Worm (Caenorhabditis elegans) whole organism, L2 larva: ENCODE data around the gene C09E8.1.

ENCODE experiments used
- C34F6.9 ChIP-seq: fragments of 150-350 bp; optimal IDR thresholded peaks from 2 replicates; lab custom pipeline; 2014; ENCODE audit warnings: missing biosample characterization, missing genetic modification characterization
- F13H6.1 ChIP-seq: sonication (generic microtip); optimal IDR thresholded peaks from 2 replicates; lab custom pipeline; 2016; ENCODE audit warnings: missing genetic modification characterization, missing compliant biosample characterization
- Y55F3AM.14 ChIP-seq: fragments of 200-800 bp; sonication (Bioruptor generic); optimal IDR thresholded peaks from 2 replicates; lab custom pipeline; 2018; ENCODE audit warnings: mild to moderate bottlenecking, missing genetic modification characterization, missing compliant biosample characterization
- ZK546.5 ChIP-seq: sonication (generic microtip); optimal IDR thresholded peaks from 2 replicates; lab custom pipeline; 2017; ENCODE audit warnings: missing biosample characterization, missing genetic modification characterization
- alr-1 ChIP-seq: fragments of 150-350 bp; optimal IDR thresholded peaks from 2 replicates; lab custom pipeline; 2014; ENCODE audit warnings: missing biosample characterization, missing genetic modification characterization
- aly-2 ChIP-seq: fragments of 150-350 bp; optimal IDR thresholded peaks from 2 replicates; lab custom pipeline; 2014; ENCODE audit warnings: missing biosample characterization, missing genetic modification characterization
- ama-1 ChIP-seq: fragments of 150-350 bp; optimal IDR thresholded peaks from 2 replicates; lab custom pipeline; 2018; ENCODE audit warnings: inconsistent platforms
- blmp-1 ChIP-seq: sonication (generic microtip); optimal IDR thresholded peaks from 2 replicates; lab custom pipeline; 2017; ENCODE audit warnings: missing genetic modification characterization, mild to moderate bottlenecking, missing compliant biosample characterization, antibody characterized with exemption, moderate library complexity; ENCODE audit not compliant: insufficient read depth
- ceh-16 ChIP-seq: fragments of 150-350 bp; optimal IDR thresholded peaks from 2 replicates; lab custom pipeline; 2014; ENCODE audit warnings: missing biosample characterization, missing genetic modification characterization
- ceh-82 ChIP-seq: fragments of 150-350 bp; optimal IDR thresholded peaks from 2 replicates; lab custom pipeline; 2014; ENCODE audit warnings: missing biosample characterization, missing genetic modification characterization
- crh-2 ChIP-seq: sonication (generic microtip); optimal IDR thresholded peaks from 2 replicates; lab custom pipeline; 2017; ENCODE audit warnings: missing biosample characterization, missing genetic modification characterization
- dmd-4 ChIP-seq: sonication (generic microtip); optimal IDR thresholded peaks from 2 replicates; lab custom pipeline; 2017; ENCODE audit warnings: missing biosample characterization, missing genetic modification characterization
- egl-27 ChIP-seq: sonication (generic microtip); optimal IDR thresholded peaks from 3 replicates; lab custom pipeline; 2017; ENCODE audit warnings: missing biosample characterization, missing genetic modification reagents, missing genetic modification characterization
- elt-1 ChIP-seq: fragments of 150-350 bp; optimal IDR thresholded peaks from 2 replicates; lab custom pipeline; 2014; ENCODE audit warnings: missing biosample characterization, missing genetic modification characterization
- elt-3 ChIP-seq: sonication (generic microtip); optimal IDR thresholded peaks from 2 replicates; lab custom pipeline; 2017; ENCODE audit warnings: missing biosample characterization, missing genetic modification characterization
- fos-1 ChIP-seq: fragments of 150-350 bp; optimal IDR thresholded peaks from 2 replicates; lab custom pipeline; 2014; ENCODE audit warnings: missing biosample characterization, missing genetic modification characterization
- lin-11 ChIP-seq: fragments of 150-350 bp; sonication (generic microtip); optimal IDR thresholded peaks from 2 replicates; lab custom pipeline; 2014; ENCODE audit warnings: missing biosample characterization, missing genetic modification characterization, inconsistent platforms, mixed read lengths
- lin-13 ChIP-seq: fragments of 150-350 bp; optimal IDR thresholded peaks from 2 replicates; lab custom pipeline; 2014; ENCODE audit warnings: missing biosample characterization, missing genetic modification reagents, missing genetic modification characterization
- lin-39 ChIP-seq: fragments of 150-350 bp; optimal IDR thresholded peaks from 2 replicates; lab custom pipeline; 2014; ENCODE audit warnings: missing biosample characterization, missing genetic modification reagents, missing genetic modification characterization
- lsy-2 ChIP-seq, 2 experiments: fragments of 150-350 bp in 1 of 2; sonication (generic microtip) in 1 of 2; optimal IDR thresholded peaks; 2 replicates each; lab custom pipeline; 2014 to 2017; ENCODE audit warnings: missing biosample characterization in 2 of 2, missing genetic modification characterization in 2 of 2
- mab-5 ChIP-seq: fragments of 150-350 bp; optimal IDR thresholded peaks from 2 replicates; lab custom pipeline; 2014; ENCODE audit warnings: missing biosample characterization, missing genetic modification characterization
- mbf-1 ChIP-seq: sonication (generic microtip); optimal IDR thresholded peaks from 2 replicates; lab custom pipeline; 2017; ENCODE audit warnings: missing biosample characterization, missing genetic modification characterization
- nhr-10 ChIP-seq: sonication (generic microtip); optimal IDR thresholded peaks from 2 replicates; lab custom pipeline; 2017; ENCODE audit warnings: missing biosample characterization, missing genetic modification characterization
- nhr-11 ChIP-seq: fragments of 150-350 bp; optimal IDR thresholded peaks from 2 replicates; lab custom pipeline; 2014; ENCODE audit warnings: missing biosample characterization, missing genetic modification characterization
- nhr-12 ChIP-seq: fragments of 150-350 bp; optimal IDR thresholded peaks from 2 replicates; lab custom pipeline; 2014; ENCODE audit warnings: missing biosample characterization, missing genetic modification characterization
- nhr-129 ChIP-seq: fragments of 150-350 bp; optimal IDR thresholded peaks from 2 replicates; lab custom pipeline; 2014; ENCODE audit warnings: missing biosample characterization, missing genetic modification characterization
- nhr-21 ChIP-seq: fragments of 150-350 bp; optimal IDR thresholded peaks from 2 replicates; lab custom pipeline; 2014; ENCODE audit warnings: missing biosample characterization, missing genetic modification characterization
- nhr-23 ChIP-seq: fragments of 150-350 bp; optimal IDR thresholded peaks from 2 replicates; lab custom pipeline; 2014; ENCODE audit warnings: missing biosample characterization, missing genetic modification reagents, missing genetic modification characterization
- nhr-237 ChIP-seq: fragments of 150-350 bp; optimal IDR thresholded peaks from 2 replicates; lab custom pipeline; 2014; ENCODE audit warnings: missing biosample characterization, missing genetic modification characterization
- nhr-6 ChIP-seq: fragments of 150-350 bp; optimal IDR thresholded peaks from 2 replicates; lab custom pipeline; 2014; ENCODE audit warnings: missing biosample characterization, missing genetic modification characterization
- nhr-77 ChIP-seq: fragments of 150-350 bp; optimal IDR thresholded peaks from 2 replicates; lab custom pipeline; 2014; ENCODE audit warnings: missing biosample characterization, missing genetic modification characterization
- peb-1 ChIP-seq: fragments of 150-350 bp; optimal IDR thresholded peaks from 2 replicates; lab custom pipeline; 2014; ENCODE audit warnings: missing biosample characterization, missing genetic modification characterization
- sem-4 ChIP-seq: fragments of 150-350 bp; optimal IDR thresholded peaks from 2 replicates; lab custom pipeline; 2014; ENCODE audit warnings: missing biosample characterization, missing genetic modification reagents, missing genetic modification characterization
- sma-3 ChIP-seq: sonication (generic microtip); optimal IDR thresholded peaks from 2 replicates; lab custom pipeline; 2016; ENCODE audit warnings: missing genetic modification reagents, missing genetic modification characterization, missing compliant biosample characterization
- sma-9 ChIP-seq, 2 experiments: fragments of 150-350 bp in 1 of 2; sonication (generic microtip) in 1 of 2; optimal IDR thresholded peaks; 2 replicates each; lab custom pipeline; 2014 to 2016; ENCODE audit warnings: missing genetic modification characterization in 2 of 2, mild to moderate bottlenecking in 1 of 2, missing biosample characterization in 1 of 2, missing compliant biosample characterization in 1 of 2, missing genetic modification reagents in 1 of 2, moderate library complexity in 1 of 2
- snpc-4 ChIP-seq: fragments of 150-350 bp; optimal IDR thresholded peaks from 2 replicates; lab custom pipeline; 2014; ENCODE audit warnings: missing biosample characterization, missing genetic modification characterization
- unc-55 ChIP-seq: fragments of 150-350 bp; sonication (generic microtip); optimal IDR thresholded peaks from 3 replicates; lab custom pipeline; 2014; ENCODE audit warnings: missing biosample characterization, missing genetic modification reagents, missing genetic modification characterization
- unc-62 ChIP-seq: fragments of 150-350 bp; optimal IDR thresholded peaks from 2 replicates; lab custom pipeline; 2014; ENCODE audit warnings: missing biosample characterization, missing genetic modification reagents, missing genetic modification characterization
- zag-1 ChIP-seq: fragments of 150-350 bp; optimal IDR thresholded peaks from 2 replicates; lab custom pipeline; 2014; ENCODE audit warnings: missing biosample characterization, missing genetic modification characterization
- ztf-1 ChIP-seq: fragments of 200-800 bp; sonication (Bioruptor generic); conservative IDR thresholded peaks from 2 replicates; pipeline ENCODE4 v1.3.6; 2022; ENCODE audit warnings: missing genetic modification characterization, missing compliant biosample characterization
- ztf-11 ChIP-seq: sonication (generic microtip); optimal IDR thresholded peaks from 2 replicates; lab custom pipeline; 2017; ENCODE audit warnings: missing biosample characterization, missing genetic modification characterization
- ztf-4 ChIP-seq: fragments of 150-350 bp; optimal IDR thresholded peaks from 2 replicates; lab custom pipeline; 2014; ENCODE audit warnings: missing biosample characterization, missing genetic modification characterization

C09E8.1 gene

ce11 chrII:572010-572409 is 15.7 kb downstream of the C09E8.1 start, which contains the start of gene mlt-8:
TSS of gene mlt-8 (minus strand) at chrII:572110.
- TF ChIP-seq ztf-11 (tag; lab: Kevin White, UChicago) = no peak
- TF ChIP-seq nhr-237 (tag; lab: Kevin White, UChicago) = no peak
- no peak for TF ChIP-seq ama-1 (lab: Kevin White, UChicago)
- no peak for TF ChIP-seq lsy-2 (tag; optimal IDR thresholded peaks at IDR 0.05; lab: Kevin White, UChicago)
- no peak for TF ChIP-seq alr-1 (tag; lab: Kevin White, UChicago)
- TF ChIP-seq elt-1 = no peak
- TF ChIP-seq snpc-4 (tag; lab: Kevin White, UChicago) = no peak

DNA sequence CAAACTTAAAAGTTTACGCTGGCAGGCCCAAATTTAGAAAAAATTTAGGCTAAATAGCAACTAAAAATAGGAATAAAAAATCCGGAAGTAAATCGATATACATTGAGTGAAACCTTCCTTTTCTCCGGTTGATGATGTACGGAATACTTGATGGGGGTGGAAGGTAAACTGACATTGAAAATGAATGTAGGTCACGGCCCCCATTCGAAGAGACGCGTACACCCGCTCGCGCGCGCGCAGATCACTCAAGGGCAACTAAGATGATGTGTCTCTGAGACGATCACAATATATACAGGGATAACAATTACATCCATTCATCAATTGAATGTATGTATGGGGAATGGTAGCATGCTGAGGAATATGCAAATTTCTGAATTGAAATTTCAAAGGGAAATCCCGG is 17.8 kb downstream of the C09E8.1 start:
- TF ChIP-seq Y55F3AM.14 (GFP tag; lab: Kevin White, UChicago) = no peak

ce11 chrII:577632-578031 is 21.3 kb downstream of the C09E8.1 start, which contains the start of gene W08F4.7:
TSS of gene W08F4.7 (minus strand) at chrII:577732.
- TF ChIP-seq nhr-237 (tag; lab: Kevin White, UChicago) (no peak), nhr-12 (tag; lab: Kevin White, UChicago) (no peak), unc-62 (GFP tag; lab: Kevin White, UChicago) (no peak), sem-4 (tag; lab: Kevin White, UChicago) (no peak), nhr-129 (tag; lab: Kevin White, UChicago) (no peak), mab-5 (tag; lab: Kevin White, UChicago) (no peak), C34F6.9 (tag; lab: Kevin White, UChicago) (no peak), nhr-11 (tag; lab: Kevin White, UChicago) (no peak), ama-1 (lab: Kevin White, UChicago) (no peak), unc-55 (GFP tag; lab: Kevin White, UChicago) (no peak), ztf-11 (tag; lab: Kevin White, UChicago) (no peak), ceh-82 (tag; lab: Kevin White, UChicago) (no peak), sma-3 (no peak), nhr-10 (tag; lab: Kevin White, UChicago) (no peak)

DNA sequence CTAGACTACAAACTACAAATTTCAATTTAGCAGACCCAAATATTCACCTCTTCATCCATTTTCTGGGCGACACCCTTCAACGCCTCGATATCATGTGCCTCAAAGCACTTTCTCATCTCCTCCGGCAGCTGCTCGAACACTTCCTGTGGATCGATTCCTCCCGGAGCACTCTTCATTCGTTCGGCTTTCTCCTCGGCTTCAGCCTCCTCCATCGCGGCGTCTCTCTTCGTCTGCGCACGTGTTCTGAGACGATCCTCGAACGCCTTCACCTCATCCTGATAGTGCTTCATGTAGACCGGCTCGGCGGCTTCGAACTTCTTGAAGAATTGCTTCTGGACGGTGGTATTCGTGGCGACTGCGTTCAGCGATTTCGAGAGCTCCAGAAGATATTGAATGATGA is 22.5 kb downstream of the C09E8.1 start:
- no peak for TF ChIP-seq nhr-129 (tag; lab: Kevin White, UChicago)
- no peak for TF ChIP-seq ceh-82 (tag; lab: Kevin White, UChicago)
- no peak for TF ChIP-seq nhr-77 (tag; lab: Kevin White, UChicago)
- TF ChIP-seq peb-1 = no peak
- TF ChIP-seq nhr-10 (tag; lab: Kevin White, UChicago) = no peak

- TF ChIP-seq zag-1 (no peak), nhr-129 (tag; lab: Kevin White, UChicago) (peak; percentile 14), fos-1 (no peak), elt-3 (tag; lab: Kevin White, UChicago) (no peak), F13H6.1 (no peak), unc-55 (GFP tag; lab: Kevin White, UChicago) (peak; percentile 20), C34F6.9 (tag; lab: Kevin White, UChicago) (peak; percentile 19), elt-1 (no peak), nhr-6 (no peak), alr-1 (tag; lab: Kevin White, UChicago) (no peak), unc-62 (GFP tag; lab: Kevin White, UChicago) (no peak), aly-2 (tag; lab: Kevin White, UChicago) (no peak), peb-1 (no peak), ceh-82 (tag; lab: Kevin White, UChicago) (no peak), sma-9 (GFP tag; optimal IDR thresholded peaks at IDR 0.05; lab: Kevin White, UChicago) (no peak), sma-9 (tag; optimal IDR thresholded peaks at IDR 0.05; lab: Kevin White, UChicago) (no peak), nhr-23 (tag; lab: Kevin White, UChicago) (no peak), sem-4 (tag; lab: Kevin White, UChicago) (no peak), lin-13 (GFP tag; lab: Kevin White, UChicago) (no peak), lin-39 (tag; lab: Kevin White, UChicago) (no peak), nhr-12 (tag; lab: Kevin White, UChicago) (no peak), mbf-1 (tag; lab: Kevin White, UChicago) (no peak), nhr-237 (tag; lab: Kevin White, UChicago) (no peak), lsy-2 (tag; optimal IDR thresholded peaks at IDR 0.05; lab: Kevin White, UChicago) (peak in 1 of 2 experiments; percentile 10), ZK546.5 (tag; lab: Kevin White, UChicago) (no peak), ceh-16 (tag; lab: Kevin White, UChicago) (no peak), nhr-21 (tag; lab: Kevin White, UChicago) (no peak), egl-27 (tag; lab: Kevin White, UChicago) (no peak), blmp-1 (no peak), snpc-4 (tag; lab: Kevin White, UChicago) (no peak), mab-5 (tag; lab: Kevin White, UChicago) (no peak), crh-2 (no peak), ama-1 (lab: Kevin White, UChicago) (no peak), dmd-4 (no peak), lin-11 (no peak), ztf-1 (no peak), ztf-4 (tag; lab: Kevin White, UChicago) (no peak), Y55F3AM.14 (GFP tag; lab: Kevin White, UChicago) (no peak)
Measured at ce11 chrII:580189-580643, 23.9 kb downstream of the C09E8.1 start, which contains the start of the genes cdc-37 and W08F4.3. TSS of gene cdc-37 (minus strand) at chrII:580593. TSS of gene W08F4.3 (plus strand) at chrII:580602.
